Comparison of ENCODE assay signal across 4 fruit fly cellular contexts in the genomic region with DNA sequence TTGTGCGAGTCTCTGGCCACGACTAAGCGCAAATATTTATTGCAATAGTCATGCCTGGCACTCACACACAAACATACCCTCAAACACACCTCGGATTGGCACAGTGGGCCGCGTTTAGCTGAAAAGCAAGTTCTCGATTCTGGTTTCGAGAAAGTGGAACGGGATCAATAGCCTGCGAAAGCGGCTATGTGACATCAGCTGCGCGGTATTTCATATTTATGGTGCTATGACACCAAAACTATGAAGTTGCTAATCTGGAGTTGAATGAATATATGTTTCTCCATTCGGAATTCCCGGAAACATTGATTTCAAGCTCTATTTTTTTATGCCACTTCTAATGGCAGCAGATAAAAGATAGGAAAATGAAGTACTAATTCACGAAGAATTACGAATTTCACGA.
TF ChIP-seq lines count a peak whose summit lies in the region.

No protein-coding gene starts in this region.

- TF ChIP-seq CTCF in whole organism, embryonic (GFP tag; optimal IDR thresholded peaks at IDR 0.05; lab: Kevin White, UChicago), result no peak

TF ChIP-seq in whole organism, embryonic, 481 proteins besides CTCF, POLR2A, EP300 and RAD21:
- TF ChIP-seq CG8944 (GFP tag; optimal IDR thresholded peaks at IDR 0.05; lab: Kevin White, UChicago), result no peak
- TF ChIP-seq sens (GFP tag; lab: Kevin White, UChicago), result peak; percentile 75
- TF ChIP-seq emc (GFP tag; optimal IDR thresholded peaks at IDR 0.05; lab: Kevin White, UChicago), result no peak
- peak; percentile 65 for TF ChIP-seq Med (GFP tag; lab: Kevin White, UChicago)
- no peak for TF ChIP-seq shn (GFP tag; optimal IDR thresholded peaks at IDR 0.05; lab: Kevin White, UChicago)
- no peak for TF ChIP-seq zfh1 (GFP tag; IDR thresholded peaks at IDR 0.05; lab: Robert Waterston, UW)
- TF ChIP-seq CG16779 (GFP tag; IDR thresholded peaks at IDR 0.05; lab: Robert Waterston, UW), result 0 out of 2 replicates have a peak, but pooled peaks have one; percentile 39
- TF ChIP-seq Taf1 (GFP tag; IDR thresholded peaks at IDR 0.05; lab: Robert Waterston, UW), result no peak
- peak; percentile 41 for TF ChIP-seq CG4707 (GFP tag; optimal IDR thresholded peaks at IDR 0.05; lab: Kevin White, UChicago)
- TF ChIP-seq unc-4 (GFP tag; IDR thresholded peaks at IDR 0.05; lab: Robert Waterston, UW; ENCODE audit: partially characterized antibody), result no peak
- no peak for TF ChIP-seq dmrt99B (tag; optimal IDR thresholded peaks at IDR 0.05; lab: Kevin White, UChicago)
- TF ChIP-seq sima (GFP tag; optimal IDR thresholded peaks at IDR 0.05; lab: Kevin White, UChicago), result no peak
- TF ChIP-seq dysf (GFP tag; IDR thresholded peaks at IDR 0.05; lab: Robert Waterston, UW), result no peak
- TF ChIP-seq CG1233 (GFP tag; optimal IDR thresholded peaks at IDR 0.05; lab: Kevin White, UChicago), result no peak
- TF ChIP-seq Ets65A (GFP tag; lab: Kevin White, UChicago), result peak; percentile 45
- TF ChIP-seq zfh2 (GFP tag; optimal IDR thresholded peaks at IDR 0.05; lab: Kevin White, UChicago), result no peak

TF ChIP-seq in whole organism, prepupa, 60 proteins besides CTCF, POLR2A, EP300 and RAD21 (continues in another document):
- TF ChIP-seq dsx (GFP tag; optimal IDR thresholded peaks at IDR 0.05; lab: Kevin White, UChicago; ENCODE audit: poor library complexity, severe bottlenecking) (no peak), Hr38 (GFP tag; optimal IDR thresholded peaks at IDR 0.05; lab: Kevin White, UChicago) (no peak), Gug (GFP tag; IDR thresholded peaks at IDR 0.05; lab: Robert Waterston, UW) (no peak), Lpt (GFP tag; optimal IDR thresholded peaks at IDR 0.05; lab: Kevin White, UChicago) (no peak), achi (GFP tag; optimal IDR thresholded peaks at IDR 0.05; lab: Kevin White, UChicago) (no peak), esn (GFP tag; optimal IDR thresholded peaks at IDR 0.05; lab: Kevin White, UChicago) (no peak), spab (GFP tag; optimal IDR thresholded peaks at IDR 0.05; lab: Kevin White, UChicago) (no peak), eg (GFP tag; IDR thresholded peaks at IDR 0.05; lab: Robert Waterston, UW) (no peak), salr (GFP tag; optimal IDR thresholded peaks at IDR 0.05; lab: Kevin White, UChicago) (no peak), cyc (GFP tag; optimal IDR thresholded peaks at IDR 0.05; lab: Kevin White, UChicago) (no peak), CG10631 (GFP tag; optimal IDR thresholded peaks at IDR 0.05; lab: Kevin White, UChicago) (no peak), CG6276 (GFP tag; optimal IDR thresholded peaks at IDR 0.05; lab: Kevin White, UChicago) (peak; percentile 40), CG11902 (GFP tag; optimal IDR thresholded peaks at IDR 0.05; lab: Kevin White, UChicago) (no peak), CG7368 (GFP tag; optimal IDR thresholded peaks at IDR 0.05; lab: Kevin White, UChicago) (no peak), Eip75B (GFP tag; optimal IDR thresholded peaks at IDR 0.05; lab: Kevin White, UChicago) (no peak), CG11294 (GFP tag; IDR thresholded peaks at IDR 0.05; lab: Robert Waterston, UW) (no peak), CG4318 (GFP tag; optimal IDR thresholded peaks at IDR 0.05; lab: Kevin White, UChicago) (no peak), CG6808 (GFP tag; optimal IDR thresholded peaks at IDR 0.05; lab: Kevin White, UChicago) (no peak), CG6163 (GFP tag; IDR thresholded peaks at IDR 0.05; lab: Robert Waterston, UW) (no peak), fd59A (GFP tag; optimal IDR thresholded peaks at IDR 0.05; lab: Kevin White, UChicago) (no peak), vri (GFP tag; optimal IDR thresholded peaks at IDR 0.05; lab: Kevin White, UChicago) (no peak), CG8119 (GFP tag; IDR thresholded peaks at IDR 0.05; lab: Robert Waterston, UW) (no peak), CG34406 (GFP tag; optimal IDR thresholded peaks at IDR 0.05; lab: Kevin White, UChicago) (no peak), CG10669 (GFP tag; optimal IDR thresholded peaks at IDR 0.05; lab: Kevin White, UChicago) (no peak), Met (GFP tag; optimal IDR thresholded peaks at IDR 0.05; lab: Kevin White, UChicago) (no peak), Hr4 (GFP tag; optimal IDR thresholded peaks at IDR 0.05; lab: Kevin White, UChicago) (peak; percentile 11)

TF ChIP-seq in whole organism, pupa, 21 proteins besides CTCF, POLR2A, EP300 and RAD21:
- TF ChIP-seq CG13204 (GFP tag; optimal IDR thresholded peaks at IDR 0.05; lab: Kevin White, UChicago) (no peak), CG4496 (GFP tag; IDR thresholded peaks at IDR 0.05; lab: Robert Waterston, UW) (peak; percentile 69; the same call in 2 of the 3 replicates), CG14655 (GFP tag; optimal IDR thresholded peaks at IDR 0.05; lab: Kevin White, UChicago) (no peak), Pif1A (GFP tag; optimal IDR thresholded peaks at IDR 0.05; lab: Kevin White, UChicago) (no peak), CG8159 (tag; optimal IDR thresholded peaks at IDR 0.05; lab: Kevin White, UChicago) (no peak), CG12605 (GFP tag; IDR thresholded peaks at IDR 0.05; lab: Robert Waterston, UW) (no peak), CG10348 (GFP tag; IDR thresholded peaks at IDR 0.05; lab: Robert Waterston, UW) (no peak), CG34367 (tag; optimal IDR thresholded peaks at IDR 0.05; lab: Kevin White, UChicago) (no peak), CG32121 (GFP tag; IDR thresholded peaks at IDR 0.05; lab: Robert Waterston, UW) (no peak), fd96Ca (GFP tag; IDR thresholded peaks at IDR 0.05; lab: Robert Waterston, UW) (peak; percentile 62; the same call in 1 of the 3 replicates), D1 (tag; optimal IDR thresholded peaks at IDR 0.05; lab: Kevin White, UChicago) (no peak), gl (tag; optimal IDR thresholded peaks at IDR 0.05; lab: Kevin White, UChicago) (no peak), CG17806 (tag; optimal IDR thresholded peaks at IDR 0.05; lab: Kevin White, UChicago) (no peak), Pif1B (GFP tag; optimal IDR thresholded peaks at IDR 0.05; lab: Kevin White, UChicago) (no peak), Ets98B (GFP tag; IDR thresholded peaks at IDR 0.05; lab: Robert Waterston, UW) (peak; percentile 18; the same call in 1 of the 2 replicates), EcR (GFP tag; optimal IDR thresholded peaks at IDR 0.05; lab: Kevin White, UChicago) (peak; percentile 14), CG15710 (tag; optimal IDR thresholded peaks at IDR 0.05; lab: Kevin White, UChicago) (no peak), CG9948 (tag; optimal IDR thresholded peaks at IDR 0.05; lab: Kevin White, UChicago) (no peak), Snoo (tag; optimal IDR thresholded peaks at IDR 0.05; lab: Kevin White, UChicago) (no peak), rn (GFP tag; IDR thresholded peaks at IDR 0.05; lab: Robert Waterston, UW) (no peak)

TF ChIP-seq in whole organism, wandering third instar larva, 38 proteins besides CTCF, POLR2A, EP300 and RAD21:
- TF ChIP-seq pan (optimal IDR thresholded peaks at IDR 0.05; lab: Kevin White, UChicago), result no peak
- TF ChIP-seq CG32264 (GFP tag; optimal IDR thresholded peaks at IDR 0.05; lab: Kevin White, UChicago), result no peak
- TF ChIP-seq rgr (GFP tag; optimal IDR thresholded peaks at IDR 0.05; lab: Kevin White, UChicago), result peak; percentile 4
- TF ChIP-seq h (GFP tag; optimal IDR thresholded peaks at IDR 0.05; lab: Kevin White, UChicago), result peak; percentile 36
- no peak for TF ChIP-seq Hnf4 (GFP tag; optimal IDR thresholded peaks at IDR 0.05; lab: Kevin White, UChicago)
- TF ChIP-seq Dfd (GFP tag; optimal IDR thresholded peaks at IDR 0.05; lab: Kevin White, UChicago), result no peak
- no peak for TF ChIP-seq OdsH (GFP tag; optimal IDR thresholded peaks at IDR 0.05; lab: Kevin White, UChicago)
- TF ChIP-seq foxo (GFP tag; optimal IDR thresholded peaks at IDR 0.05; lab: Kevin White, UChicago), result peak in 1 of 2 experiments; percentile 27

Comparison
In these comparisons a context has a peak if more than half of its experiments do, and no peak if none do; other contexts are left out.
1. Of the 7 proteins assayed by ChIP-seq in both whole organism, embryonic and whole organism, prepupa: peak only in whole organism, embryonic: CG16779; only in whole organism, prepupa: none; in both: none; in neither: 6.